Fruit fly (Drosophila melanogaster): Measurements from ENCODE around the gene CG14777.

DNA sequence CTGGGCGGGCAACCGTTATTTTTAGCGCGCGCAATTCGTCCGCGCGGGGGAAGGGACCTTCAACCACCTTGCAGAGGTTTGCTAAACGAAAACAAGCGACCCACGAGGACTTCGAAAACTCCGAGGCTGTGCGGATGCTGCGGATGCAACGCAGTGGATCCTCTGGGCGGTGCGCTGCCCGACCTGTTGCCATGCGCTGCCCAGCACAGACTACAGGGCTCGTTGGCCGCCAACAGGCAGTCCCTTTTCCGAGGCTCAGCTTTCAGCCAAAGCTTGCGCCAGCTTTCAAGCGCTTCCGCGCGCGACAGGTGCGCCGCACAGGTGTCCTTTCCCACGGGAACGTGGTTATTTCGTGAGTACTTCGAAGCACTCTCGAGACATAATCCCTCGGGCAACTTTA, 10.5 kb downstream of the CG14777 start:
- TF ChIP-seq EcR (GFP tag; optimal IDR thresholded peaks at IDR 0.05) (no peak), CG17806 (tag; optimal IDR thresholded peaks at IDR 0.05) (no peak), fd96Ca (GFP tag; IDR thresholded peaks at IDR 0.05) (no peak), rn (GFP tag; IDR thresholded peaks at IDR 0.05) (no peak), D1 (tag; optimal IDR thresholded peaks at IDR 0.05) (no peak), CG9948 (tag; optimal IDR thresholded peaks at IDR 0.05) (no peak), CG32121 (GFP tag; IDR thresholded peaks at IDR 0.05) (no peak), CG13204 (GFP tag; optimal IDR thresholded peaks at IDR 0.05) (no peak), CG15710 (tag; optimal IDR thresholded peaks at IDR 0.05) (no peak), CG8159 (tag; optimal IDR thresholded peaks at IDR 0.05) (no peak), CG8301 (tag; optimal IDR thresholded peaks at IDR 0.05) (no peak), gl (tag; optimal IDR thresholded peaks at IDR 0.05) (no peak), Pif1B (GFP tag; optimal IDR thresholded peaks at IDR 0.05) (no peak)

Measured in whole organism, pupa.